Fruit fly (Drosophila melanogaster) whole organism, embryonic: Measurements from ENCODE around the gene Rbp6.
A peak's percentile ranks its signal among the peaks of the same experiment; 100 is the strongest.

Source experiments
- Aef1 ChIP-seq: fragments of 200-800 bp; sonication (Bioruptor generic); IDR thresholded peaks from 3 replicates; pipeline ENCODE4 v1.3.6; 2022; ENCODE audit warnings: missing biosample characterization, missing genetic modification characterization
- Antp ChIP-seq: fragments of 200-800 bp; sonication (Bioruptor generic); optimal IDR thresholded peaks from 3 replicates; lab custom pipeline; 2016; ENCODE audit warnings: missing biosample characterization, missing genetic modification characterization
- Asciz ChIP-seq: fragments of 200-800 bp; sonication (Bioruptor generic); optimal IDR thresholded peaks from 2 replicates; lab custom pipeline; 2017; ENCODE audit warnings: missing biosample characterization, mild to moderate bottlenecking, missing genetic modification characterization, missing genetic modification reagents
- Bteb2 ChIP-seq: fragments of 200-800 bp; sonication (Bioruptor generic); optimal IDR thresholded peaks from 2 replicates; lab custom pipeline; 2016; ENCODE audit warnings: missing biosample characterization, missing genetic modification characterization
- CG10979 ChIP-seq: fragments of 200-800 bp; sonication (Bioruptor generic); optimal IDR thresholded peaks from 2 replicates; lab custom pipeline; 2018; ENCODE audit warnings: missing biosample characterization, mild to moderate bottlenecking, missing genetic modification characterization, moderate library complexity
- CG12659 ChIP-seq: fragments of 200-800 bp; sonication (Bioruptor generic); optimal IDR thresholded peaks from 3 replicates; lab custom pipeline; 2017; ENCODE audit warnings: mild to moderate bottlenecking, missing biosample characterization, missing genetic modification reagents, missing genetic modification characterization
- CG16779 ChIP-seq: fragments of 200-800 bp; sonication (Bioruptor generic); IDR thresholded peaks from 2 replicates; pipeline ENCODE4 v1.3.6; 2022; ENCODE audit warnings: missing biosample characterization, missing genetic modification characterization
- CG17361 ChIP-seq: fragments of 200-800 bp; sonication (Bioruptor generic); IDR thresholded peaks from 3 replicates; pipeline ENCODE4 v1.3.6; 2022; ENCODE audit warnings: missing biosample characterization, missing genetic modification characterization
- CG2116 ChIP-seq: fragments of 200-800 bp; sonication (Bioruptor generic); optimal IDR thresholded peaks from 3 replicates; lab custom pipeline; 2018; ENCODE audit warnings: missing biosample characterization, mild to moderate bottlenecking, missing genetic modification characterization
- CG2199 ChIP-seq: fragments of 200-800 bp; sonication (Bioruptor generic); IDR thresholded peaks from 3 replicates; pipeline ENCODE4 v1.3.6; 2022; ENCODE audit warnings: missing biosample characterization, missing genetic modification characterization
- CG3065 ChIP-seq: fragments of 200-800 bp; sonication (Bioruptor generic); optimal IDR thresholded peaks from 2 replicates; lab custom pipeline; 2016; ENCODE audit warnings: missing biosample characterization, missing genetic modification characterization
- CG31224 ChIP-seq: fragments of 200-800 bp; sonication (Bioruptor generic); IDR thresholded peaks from 2 replicates; pipeline ENCODE4 v1.3.6; 2022; ENCODE audit warnings: missing biosample characterization, missing genetic modification characterization
- CG31441 ChIP-seq: fragments of 200-800 bp; sonication (Bioruptor generic); IDR thresholded peaks from 2 replicates; pipeline ENCODE4 v1.3.6; 2022; ENCODE audit warnings: missing biosample characterization, missing genetic modification characterization
- CG32532 ChIP-seq: fragments of 200-800 bp; sonication (Bioruptor generic); IDR thresholded peaks from 2 replicates; pipeline ENCODE4 v1.3.6; 2022; ENCODE audit warnings: missing biosample characterization, missing genetic modification characterization
- CG3726 ChIP-seq: fragments of 200-800 bp; sonication (Bioruptor generic); IDR thresholded peaks from 3 replicates; pipeline ENCODE4, ENCODE4 v1.3.6; 2022; ENCODE audit warnings: missing biosample characterization, missing genetic modification characterization
- CG3838 ChIP-seq: fragments of 200-800 bp; sonication (Bioruptor generic); optimal IDR thresholded peaks from 3 replicates; lab custom pipeline; 2016; ENCODE audit warnings: missing biosample characterization, missing genetic modification characterization
- CG4404 ChIP-seq: fragments of 200-800 bp; sonication (Bioruptor generic); IDR thresholded peaks from 2 replicates; pipeline ENCODE4 v1.3.6; 2022; ENCODE audit warnings: missing biosample characterization, missing genetic modification characterization
- CG6791 ChIP-seq: fragments of 200-800 bp; sonication (Bioruptor generic); IDR thresholded peaks from 3 replicates; pipeline ENCODE4 v1.3.6; 2022; ENCODE audit warnings: missing biosample characterization, missing genetic modification characterization; ENCODE audit not compliant: partially characterized antibody
- CG8290 ChIP-seq, 3 experiments: fragments of 200-800 bp; sonication (Bioruptor generic); optimal IDR thresholded peaks; 2 replicates each; lab custom pipeline; 2016 to 2019; ENCODE audit warnings: missing biosample characterization in 3 of 3, missing genetic modification characterization in 3 of 3, mild to moderate bottlenecking in 2 of 3, moderate library complexity in 1 of 3
- CG8478 ChIP-seq: fragments of >200 bp; optimal IDR thresholded peaks from 2 replicates; lab custom pipeline; 2018
- Dek ChIP-seq: fragments of 200-800 bp; sonication (Bioruptor generic); optimal IDR thresholded peaks from 3 replicates; lab custom pipeline; 2019; ENCODE audit warnings: missing biosample characterization, mild to moderate bottlenecking, missing genetic modification characterization, moderate library complexity
- Dll ChIP-seq: fragments of 200-800 bp; sonication (Bioruptor generic); IDR thresholded peaks from 4 replicates; pipeline ENCODE4 v1.3.6; 2022; ENCODE audit warnings: missing biosample characterization, missing genetic modification characterization; ENCODE audit not compliant: partially characterized antibody
- Drgx ChIP-seq: fragments of 200-800 bp; sonication (Bioruptor generic); IDR thresholded peaks from 2 replicates; pipeline ENCODE4 v1.3.6; 2022; ENCODE audit warnings: missing biosample characterization, missing genetic modification characterization
- HLH4C ChIP-seq: fragments of 200-800 bp; sonication (Bioruptor generic); IDR thresholded peaks from 3 replicates; pipeline ENCODE4 v1.3.6; 2022; ENCODE audit warnings: missing biosample characterization, missing genetic modification characterization; ENCODE audit not compliant: partially characterized antibody
- HLH54F ChIP-seq: fragments of 200-800 bp; sonication (Bioruptor generic); optimal IDR thresholded peaks from 3 replicates; lab custom pipeline; 2016; ENCODE audit warnings: missing biosample characterization, missing genetic modification characterization
- Hey ChIP-seq: fragments of 200-800 bp; sonication (Bioruptor generic); optimal IDR thresholded peaks from 3 replicates; lab custom pipeline; 2018; ENCODE audit warnings: missing biosample characterization, mild to moderate bottlenecking, missing genetic modification characterization
- NC2α ChIP-seq: fragments of 200-800 bp; sonication (Bioruptor generic); optimal IDR thresholded peaks from 2 replicates; lab custom pipeline; 2016; ENCODE audit warnings: missing biosample characterization, missing genetic modification characterization
- Nf-YA ChIP-seq: fragments of 200-800 bp; sonication (Bioruptor generic); IDR thresholded peaks from 2 replicates; pipeline ENCODE4 v1.3.6; 2022; ENCODE audit warnings: missing biosample characterization, missing genetic modification characterization
- Oaz ChIP-seq: fragments of 200-800 bp; sonication (Bioruptor generic); IDR thresholded peaks from 2 replicates; pipeline ENCODE4 v1.3.6; 2022; ENCODE audit warnings: missing biosample characterization, missing genetic modification characterization
- Opbp ChIP-seq: fragments of 200-800 bp; sonication (Bioruptor generic); IDR thresholded peaks from 3 replicates; pipeline ENCODE4 v1.3.6; 2022; ENCODE audit warnings: missing biosample characterization, missing genetic modification characterization; ENCODE audit not compliant: partially characterized antibody
- Optix ChIP-seq: fragments of 200-800 bp; sonication (Bioruptor generic); IDR thresholded peaks from 3 replicates; pipeline ENCODE4 v1.3.6; 2022; ENCODE audit warnings: missing biosample characterization, missing genetic modification characterization
- Rfx ChIP-seq: fragments of 200-800 bp; sonication (Bioruptor generic); IDR thresholded peaks from 2 replicates; pipeline ENCODE4 v1.3.6; 2022; ENCODE audit warnings: missing biosample characterization, missing genetic modification characterization
- Scr ChIP-seq: fragments of 200-800 bp; sonication (Bioruptor generic); IDR thresholded peaks from 2 replicates; pipeline ENCODE4 v1.3.6; 2022; ENCODE audit warnings: missing biosample characterization, missing genetic modification characterization; ENCODE audit not compliant: partially characterized antibody
- Six4 ChIP-seq: fragments of 200-800 bp; sonication (Bioruptor generic); optimal IDR thresholded peaks from 2 replicates; lab custom pipeline; 2016; ENCODE audit warnings: missing biosample characterization, missing genetic modification characterization
- Spps ChIP-seq: fragments of 200-800 bp; sonication (Bioruptor generic); optimal IDR thresholded peaks from 2 replicates; lab custom pipeline; 2018; ENCODE audit warnings: missing biosample characterization, mild to moderate bottlenecking, missing genetic modification characterization
- Stat92E ChIP-seq, 3 experiments: fragments of >200 bp in 2 of 3; fragments of 200-800 bp in 1 of 3; sonication (Bioruptor generic) in 1 of 3; optimal IDR thresholded peaks; 2 replicates each; lab custom pipeline; 2017 to 2019; ENCODE audit warnings: missing biosample characterization in 3 of 3, missing genetic modification characterization in 3 of 3, mild to moderate bottlenecking in 1 of 3, moderate library complexity in 1 of 3
- ac ChIP-seq: fragments of 200-800 bp; sonication (Bioruptor generic); optimal IDR thresholded peaks from 3 replicates; lab custom pipeline; 2017; ENCODE audit warnings: missing biosample characterization, mild to moderate bottlenecking, missing genetic modification characterization
- btn ChIP-seq: fragments of 200-800 bp; sonication (Bioruptor generic); optimal IDR thresholded peaks from 2 replicates; lab custom pipeline; 2016; ENCODE audit warnings: missing biosample characterization, missing genetic modification characterization
- cas ChIP-seq: fragments of 200-800 bp; sonication (Bioruptor generic); IDR thresholded peaks from 2 replicates; pipeline ENCODE4 v1.3.6; 2022; ENCODE audit warnings: missing biosample characterization, missing genetic modification characterization
- cato ChIP-seq: fragments of 200-800 bp; sonication (Bioruptor generic); optimal IDR thresholded peaks from 2 replicates; lab custom pipeline; 2016; ENCODE audit warnings: missing biosample characterization, missing genetic modification characterization, borderline replicate concordance
- dmrt99B ChIP-seq: fragments of 200-800 bp; sonication (Bioruptor generic); optimal IDR thresholded peaks from 2 replicates; lab custom pipeline; 2018; ENCODE audit warnings: missing biosample characterization, mild to moderate bottlenecking, missing genetic modification characterization, moderate library complexity
- gcm ChIP-seq: fragments of 200-800 bp; sonication (Bioruptor generic); optimal IDR thresholded peaks from 2 replicates; lab custom pipeline; 2019; ENCODE audit warnings: missing biosample characterization, mild to moderate bottlenecking, missing genetic modification characterization, moderate library complexity
- grn ChIP-seq: fragments of 200-800 bp; sonication (Bioruptor generic); optimal IDR thresholded peaks from 3 replicates; lab custom pipeline; 2017; ENCODE audit warnings: missing biosample characterization, missing genetic modification characterization
- hth ChIP-seq: fragments of >200 bp; optimal IDR thresholded peaks from 2 replicates; lab custom pipeline; 2017; ENCODE audit warnings: inconsistent platforms
- inv ChIP-seq: fragments of 200-800 bp; sonication (Bioruptor generic); IDR thresholded peaks from 2 replicates; pipeline ENCODE4 v1.3.6; 2022; ENCODE audit warnings: missing biosample characterization, missing genetic modification characterization; ENCODE audit not compliant: partially characterized antibody
- jing ChIP-seq: fragments of 200-800 bp; sonication (Bioruptor generic); optimal IDR thresholded peaks from 2 replicates; lab custom pipeline; 2018; ENCODE audit warnings: missing biosample characterization, mild to moderate bottlenecking, missing genetic modification characterization
- ken ChIP-seq: fragments of 200-800 bp; sonication (Bioruptor generic); IDR thresholded peaks from 3 replicates; pipeline ENCODE4 v1.3.6; 2022; ENCODE audit warnings: missing biosample characterization, missing genetic modification characterization
- klu ChIP-seq: fragments of 200-800 bp; sonication (Bioruptor generic); IDR thresholded peaks from 2 replicates; pipeline ENCODE4 v1.3.6; 2022; ENCODE audit warnings: missing biosample characterization, missing genetic modification characterization
- otp ChIP-seq: fragments of 200-800 bp; sonication (Bioruptor generic); IDR thresholded peaks from 3 replicates; pipeline ENCODE4, ENCODE4 v1.3.6; 2022; ENCODE audit warnings: missing biosample characterization, missing genetic modification characterization
- pan ChIP-seq, 4 experiments: fragments of >200 bp in 3 of 4; fragments of 200-800 bp in 1 of 4; sonication (Bioruptor generic) in 1 of 4; optimal IDR thresholded peaks in 3 of 4; IDR thresholded peaks in 1 of 4; 2 replicates each; pipeline versions ENCODE4 v1.3.6 to Lab custom; 2017 to 2022; ENCODE audit warnings: missing biosample characterization in 2 of 4, missing genetic modification characterization in 2 of 4, mixed read lengths in 1 of 4
- toy ChIP-seq: fragments of 200-800 bp; sonication (Bioruptor generic); IDR thresholded peaks from 2 replicates; pipeline ENCODE4 v1.3.6; 2022; ENCODE audit warnings: missing biosample characterization, missing genetic modification characterization

The Rbp6 gene

DNA sequence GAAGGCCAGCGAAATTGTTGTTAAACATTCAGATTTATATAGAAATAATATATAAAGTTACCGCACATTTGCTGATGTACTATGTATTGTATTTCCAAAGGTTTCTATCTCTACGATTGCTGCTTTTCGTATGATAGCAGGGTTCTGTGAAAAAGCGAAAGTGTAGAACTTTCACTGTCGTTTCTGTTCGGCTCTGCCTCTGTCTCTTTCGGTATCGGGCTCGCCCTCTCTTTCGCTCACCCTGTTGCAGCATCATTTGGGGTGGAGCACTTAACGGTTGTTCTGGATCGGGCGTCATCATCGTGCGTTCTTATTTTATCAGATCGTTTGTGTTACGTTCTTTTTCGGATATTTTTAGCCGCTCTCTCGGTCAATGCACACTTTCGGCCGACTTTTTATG is 204.7 kb downstream of the Rbp6 start (continued):
- TF ChIP-seq CG16779 (GFP tag; lab: Robert Waterston, UW) (no peak), jing (GFP tag; lab: Kevin White, UChicago) (no peak), Scr (GFP tag; lab: Robert Waterston, UW) (no peak), ac (GFP tag; lab: Kevin White, UChicago) (no peak), Drgx (no peak), Aef1 (no peak), HLH54F (GFP tag; lab: Kevin White, UChicago) (no peak), toy (no peak), Oaz (GFP tag; lab: Robert Waterston, UW) (no peak), Dek (tag; lab: Kevin White, UChicago) (no peak), Six4 (GFP tag; lab: Kevin White, UChicago) (no peak), Opbp (GFP tag; lab: Robert Waterston, UW) (no peak), CG10979 (tag; lab: Kevin White, UChicago) (peak; percentile 18), CG4404 (no peak), cas (GFP tag; lab: Robert Waterston, UW) (no peak), Asciz (GFP tag; lab: Kevin White, UChicago) (peak; percentile 34), CG3838 (GFP tag; lab: Kevin White, UChicago) (no peak), pan (optimal IDR thresholded peaks at IDR 0.05; lab: Kevin White, UChicago) (no peak), pan (GFP tag; optimal IDR thresholded peaks at IDR 0.05 in 1 of 2, IDR thresholded peaks at IDR 0.05 in 1 of 2) (no peak), Optix (no peak), cato (GFP tag; lab: Kevin White, UChicago) (no peak), CG3065 (no peak), HLH4C (GFP tag; lab: Robert Waterston, UW) (no peak), gcm (GFP tag; lab: Kevin White, UChicago) (peak; percentile 32), btn (GFP tag; lab: Kevin White, UChicago) (no peak), Stat92E (GFP tag; optimal IDR thresholded peaks at IDR 0.05; lab: Kevin White, UChicago) (no peak), Nf-YA (GFP tag; lab: Robert Waterston, UW) (no peak), CG17361 (GFP tag; lab: Robert Waterston, UW) (peak; percentile 41; the same call in 1 of the 3 replicates), Dll (GFP tag; lab: Robert Waterston, UW) (no peak), ken (no peak), Spps (peak; percentile 74), Antp (GFP tag; lab: Kevin White, UChicago) (no peak), CG31224 (GFP tag; lab: Robert Waterston, UW) (no peak), CG6791 (GFP tag; lab: Robert Waterston, UW) (no peak), CG3726 (GFP tag; lab: Robert Waterston, UW) (no peak), CG12659 (GFP tag; lab: Kevin White, UChicago) (no peak), otp (no peak), CG8290 (GFP tag; optimal IDR thresholded peaks at IDR 0.05; lab: Kevin White, UChicago) (peak; percentile 4), CG8290 (tag; optimal IDR thresholded peaks at IDR 0.05; lab: Kevin White, UChicago) (peak in 1 of 2 experiments; percentile 62), NC2α (GFP tag; lab: Kevin White, UChicago) (no peak), CG2199 (0 out of 3 replicates have a peak, but pooled peaks have one; percentile 32), dmrt99B (no peak), hth (lab: Kevin White, UChicago) (no peak), CG31441 (GFP tag; lab: Robert Waterston, UW) (no peak), inv (no peak), klu (GFP tag; lab: Robert Waterston, UW) (no peak), Bteb2 (no peak), grn (no peak), Hey (no peak), CG8478 (lab: Kevin White, UChicago) (no peak), CG2116 (no peak), Rfx (GFP tag; lab: Robert Waterston, UW) (no peak), CG32532 (GFP tag; lab: Robert Waterston, UW) (no peak)
